Fruit fly (Drosophila melanogaster) whole organism: ENCODE measurements around the gene Ero1L.

Source experiments
- CG8478 ChIP-seq: fragments of >200 bp; optimal IDR thresholded peaks from 2 replicates; lab custom pipeline; 2018; ENCODE audit warnings: inconsistent platforms
- psq ChIP-seq: fragments of >200 bp; optimal IDR thresholded peaks from 2 replicates; lab custom pipeline; 2017

DNA sequence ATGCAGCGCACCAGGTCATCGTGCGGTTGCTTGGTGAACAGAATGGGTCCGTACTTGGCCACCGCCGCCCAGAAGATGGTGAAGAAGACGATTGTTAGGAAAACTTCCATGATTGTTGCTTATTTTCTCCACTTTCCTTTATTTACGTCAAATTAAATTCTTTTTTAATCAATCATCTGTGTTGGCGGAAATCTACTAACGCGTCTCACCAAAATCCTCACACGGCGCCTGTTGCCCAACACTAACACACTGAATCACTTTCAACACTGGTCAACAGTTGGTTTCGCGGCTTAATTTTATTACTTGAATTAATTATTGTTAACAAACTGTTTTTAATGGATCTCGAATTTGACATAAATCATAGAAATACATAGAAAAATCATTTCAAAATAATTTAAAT, 16.5 kb downstream of the Ero1L start, which contains the start of gene VhaM9.7-c:
- no peak for TF ChIP-seq CG8478 (lab: Kevin White, UChicago)
- no peak for TF ChIP-seq psq (lab: Kevin White, UChicago)
